Worm (Caenorhabditis elegans): ENCODE results near the gene C02F5.2.

- TF ChIP-seq B0310.2 (tag; optimal IDR thresholded peaks at IDR 0.05) (no peak), pes-1 (GFP tag; IDR thresholded peaks at IDR 0.05) (no peak), F13C5.2 (tag; optimal IDR thresholded peaks at IDR 0.05) (no peak), ama-1 (optimal IDR thresholded peaks at IDR 0.05) (no peak), scrt-1 (GFP tag; IDR thresholded peaks at IDR 0.05) (no peak)
Measured at ce11 chrIII:8216224-8216623, 33.2 kb upstream of the C02F5.2 start, which contains the start of gene unc-86.
